Worm (Caenorhabditis elegans): ENCODE data around the gene F58D2.4.

The F58D2.4 gene

DNA sequence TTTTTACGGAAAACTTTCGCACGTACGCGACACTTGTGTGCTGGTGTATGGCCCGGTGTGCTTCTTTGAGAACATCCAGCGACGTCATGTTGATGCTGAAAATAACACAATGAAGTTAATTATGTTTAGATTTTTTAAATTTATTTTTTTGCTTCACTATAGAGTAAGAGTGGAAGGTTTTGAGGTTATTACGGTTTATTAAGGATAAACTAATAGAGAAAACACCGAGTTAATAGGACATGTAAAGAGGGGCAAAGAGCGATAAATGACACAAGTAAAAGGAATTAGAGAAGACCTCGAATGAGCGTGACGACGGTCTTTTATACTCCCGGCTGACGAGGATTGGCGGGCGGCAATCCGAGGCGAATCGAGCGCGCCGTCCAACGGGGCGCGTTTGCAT lies at the start of gene F58D2.4:
Gene F58D2.4, minus strand, starts transcription at position 101 of the 400 bp plus-strand sequence.
- TF ChIP-seq dmd-9 (GFP tag; IDR thresholded peaks at IDR 0.05): no peak
- no peak for TF ChIP-seq zip-2 (tag; optimal IDR thresholded peaks at IDR 0.05)
- no peak for TF ChIP-seq daf-8 (GFP tag; IDR thresholded peaks at IDR 0.05)
- no peak for TF ChIP-seq mxl-2 (GFP tag; conservative IDR thresholded peaks at IDR 0.05)
- TF ChIP-seq lin-29 (GFP tag; IDR thresholded peaks at IDR 0.05): no peak
- TF ChIP-seq zag-1 (tag; optimal IDR thresholded peaks at IDR 0.05): no peak
- no peak for TF ChIP-seq aly-2 (tag; optimal IDR thresholded peaks at IDR 0.05)
- TF ChIP-seq sdz-12 (GFP tag; optimal IDR thresholded peaks at IDR 0.05): no peak
- no peak for TF ChIP-seq dve-1 (tag; optimal IDR thresholded peaks at IDR 0.05; ENCODE audit: insufficient read depth)
- no peak for TF ChIP-seq zfp-2 (tag; optimal IDR thresholded peaks at IDR 0.05)
- TF ChIP-seq arid-1 (GFP tag; conservative IDR thresholded peaks at IDR 0.05): no peak
- no peak for TF ChIP-seq lim-7 (GFP tag; IDR thresholded peaks at IDR 0.05)
- TF ChIP-seq daf-16 (GFP tag; optimal IDR thresholded peaks at IDR 0.05): no peak
- no peak for TF ChIP-seq daf-16 (tag; optimal IDR thresholded peaks at IDR 0.05)
- no peak for TF ChIP-seq ceh-62 (tag; optimal IDR thresholded peaks at IDR 0.05)
- TF ChIP-seq ztf-7 (tag; optimal IDR thresholded peaks at IDR 0.05): no peak
- no peak for TF ChIP-seq Y105C5A.15 (GFP tag; IDR thresholded peaks at IDR 0.05)
- no peak for TF ChIP-seq mxl-3 (GFP tag; optimal IDR thresholded peaks at IDR 0.05)
- no peak for TF ChIP-seq aha-1 (tag)
- TF ChIP-seq snpc-1.2 (GFP tag; IDR thresholded peaks at IDR 0.05): no peak

DNA sequence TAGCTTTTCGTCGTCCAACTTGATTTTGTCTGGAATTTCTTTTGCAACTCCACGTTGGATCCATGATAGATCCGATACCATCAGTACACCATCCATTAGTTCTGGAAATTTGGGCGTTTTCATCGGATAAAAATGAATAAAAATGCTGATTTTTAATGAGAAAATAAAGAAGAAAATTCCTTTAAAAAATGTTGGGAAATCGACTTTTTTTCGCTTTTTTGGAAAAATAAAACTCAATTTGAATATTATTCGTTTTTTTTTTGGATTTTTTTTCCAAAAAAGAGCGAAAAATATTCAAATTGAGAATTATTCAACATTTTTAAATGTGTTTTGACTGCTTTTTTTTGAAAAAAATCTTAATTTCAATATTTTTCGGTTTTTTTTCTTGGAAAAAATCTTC lies 47.6 kb upstream of the F58D2.4 start, which contains the start of gene pwp-1:
Gene pwp-1, minus strand, starts transcription at position 101 of the 400 bp plus-strand sequence.
- TF ChIP-seq dmd-9 (GFP tag; IDR thresholded peaks at IDR 0.05): no peak
- TF ChIP-seq arid-1 (GFP tag; conservative IDR thresholded peaks at IDR 0.05): no peak
- TF ChIP-seq T26A8.4 (GFP tag; IDR thresholded peaks at IDR 0.05): no peak
- TF ChIP-seq mep-1 (tag; optimal IDR thresholded peaks at IDR 0.05): no peak
- TF ChIP-seq jun-1 (tag; optimal IDR thresholded peaks at IDR 0.05): no peak
- TF ChIP-seq snpc-1.2 (GFP tag; IDR thresholded peaks at IDR 0.05): no peak
- TF ChIP-seq ztf-11 (tag; optimal IDR thresholded peaks at IDR 0.05): no peak
- no peak for TF ChIP-seq mxl-2 (GFP tag; conservative IDR thresholded peaks at IDR 0.05)
- no peak for TF ChIP-seq spr-1 (tag; optimal IDR thresholded peaks at IDR 0.05)
- no peak for TF ChIP-seq skn-1 (tag; optimal IDR thresholded peaks at IDR 0.05)
- no peak for TF ChIP-seq nhr-41 (GFP tag; IDR thresholded peaks at IDR 0.05)
- no peak for TF ChIP-seq ama-1 (optimal IDR thresholded peaks at IDR 0.05)
- TF ChIP-seq ceh-32 (tag; optimal IDR thresholded peaks at IDR 0.05; ENCODE audit: poor library complexity): no peak
- TF ChIP-seq lsy-2 (tag; optimal IDR thresholded peaks at IDR 0.05): no peak
- TF ChIP-seq dmd-6 (GFP tag; IDR thresholded peaks at IDR 0.05): no peak
- no peak for TF ChIP-seq D1046.2 (GFP tag; IDR thresholded peaks at IDR 0.05)
- TF ChIP-seq fos-1 (tag; optimal IDR thresholded peaks at IDR 0.05): no peak
- TF ChIP-seq lin-38 (GFP tag; IDR thresholded peaks at IDR 0.05): no peak
- TF ChIP-seq ceh-82 (tag; optimal IDR thresholded peaks at IDR 0.05): no peak

DNA sequence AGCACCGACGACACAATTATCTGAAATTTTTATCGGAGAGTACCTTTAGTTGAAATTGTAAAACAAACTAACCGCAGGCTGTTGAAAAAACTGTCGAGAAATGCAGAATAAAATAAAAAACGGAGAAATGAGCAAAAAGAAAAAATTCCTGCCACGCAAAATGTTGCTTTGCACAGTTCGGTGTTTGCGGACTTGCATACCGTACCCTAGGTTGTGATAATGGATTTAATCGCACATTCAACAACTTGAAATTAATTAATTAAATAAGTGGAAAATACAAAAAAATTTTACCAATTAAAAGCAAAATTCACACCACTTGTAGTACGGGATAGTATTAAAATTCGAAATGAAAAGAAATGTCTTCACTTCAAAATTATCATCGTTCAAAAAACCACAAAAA lies 42.5 kb upstream of the F58D2.4 start:
- no peak for TF ChIP-seq zip-2 (tag; optimal IDR thresholded peaks at IDR 0.05)
- peak in 1 of 2 experiments; percentile 15 for TF ChIP-seq hif-1 (tag; optimal IDR thresholded peaks at IDR 0.05)
- peak; percentile 50 for TF ChIP-seq dpl-1 (GFP tag; optimal IDR thresholded peaks at IDR 0.05)
- TF ChIP-seq pha-4 (GFP tag; IDR thresholded peaks at IDR 0.05): no peak
- TF ChIP-seq pha-4 (tag; optimal IDR thresholded peaks at IDR 0.05): peak; percentile 47
- no peak for TF ChIP-seq vab-7 (GFP tag; IDR thresholded peaks at IDR 0.05)
- peak; percentile 33 for TF ChIP-seq ces-1 (GFP tag; optimal IDR thresholded peaks at IDR 0.05)
- TF ChIP-seq fos-1 (tag; optimal IDR thresholded peaks at IDR 0.05): no peak
- peak; percentile 4 for TF ChIP-seq dve-1 (tag; optimal IDR thresholded peaks at IDR 0.05; ENCODE audit: insufficient read depth)
- peak; percentile 39 for TF ChIP-seq hlh-30 (tag; optimal IDR thresholded peaks at IDR 0.05; ENCODE audit: insufficient read depth)
- TF ChIP-seq lin-38 (GFP tag; IDR thresholded peaks at IDR 0.05): peak; percentile 46; the same call in 1 of the 2 replicates
- peak; percentile 42 for TF ChIP-seq T20F7.1 (GFP tag; optimal IDR thresholded peaks at IDR 0.05)
- no peak for TF ChIP-seq unc-62 (GFP tag; optimal IDR thresholded peaks at IDR 0.05 in 1 of 2)
- TF ChIP-seq unc-62 (tag; optimal IDR thresholded peaks at IDR 0.05): no peak
- TF ChIP-seq nhr-6 (tag; optimal IDR thresholded peaks at IDR 0.05): peak; percentile 72
- peak; percentile 9 for TF ChIP-seq nhr-28 (tag; optimal IDR thresholded peaks at IDR 0.05)
- peak; percentile 49 for TF ChIP-seq mep-1 (tag; optimal IDR thresholded peaks at IDR 0.05)
- peak; percentile 82 to 98 for TF ChIP-seq lsy-2 (tag; optimal IDR thresholded peaks at IDR 0.05)
